Fruit fly (Drosophila melanogaster): ENCODE measurements around the gene CG12111.

DNA sequence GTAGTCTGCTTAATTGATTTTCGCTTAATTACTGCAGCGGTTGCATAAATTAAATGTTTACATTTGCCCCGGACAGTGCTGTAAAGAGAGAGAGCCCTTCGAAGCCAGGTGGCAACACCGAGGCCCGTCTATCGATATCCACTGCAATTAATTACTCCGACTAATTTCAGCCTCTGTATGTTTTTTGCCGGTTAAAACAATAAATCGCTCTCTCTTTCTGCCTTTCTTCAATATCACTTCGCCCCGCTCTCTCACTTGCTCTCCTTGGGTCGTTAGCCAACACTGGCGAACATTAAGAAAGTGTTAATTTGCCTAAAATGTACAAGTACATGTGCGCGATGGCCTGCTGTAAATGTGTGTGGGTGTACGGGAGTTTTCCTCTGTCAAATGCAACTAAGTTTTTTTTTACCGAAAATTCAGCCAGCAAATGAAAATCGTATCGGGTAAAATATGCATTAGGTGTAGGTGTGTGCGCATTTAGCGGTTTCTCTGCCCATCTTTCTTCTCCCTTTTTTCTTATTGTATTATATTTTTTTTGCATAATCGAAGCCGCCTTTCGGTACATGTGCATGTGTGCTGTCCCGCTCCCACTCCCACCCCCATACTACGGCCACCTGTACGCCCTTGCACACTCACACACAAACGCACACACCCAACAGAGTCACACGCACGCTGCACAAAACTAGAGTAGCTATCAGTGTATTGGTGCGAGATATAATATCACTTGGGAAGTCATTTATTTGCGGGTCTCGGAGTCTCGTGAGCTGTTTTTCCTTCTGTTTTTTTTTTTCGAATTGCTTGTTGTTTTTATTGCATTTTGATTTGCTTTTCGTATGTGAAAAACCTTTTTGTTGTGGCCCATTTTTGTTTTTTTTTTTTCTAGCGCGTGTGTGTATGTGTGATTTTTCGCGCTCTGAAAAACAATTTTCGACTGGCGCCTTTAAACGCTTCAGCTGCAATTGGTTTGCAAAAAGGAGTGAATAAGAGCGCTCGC is 9.0 kb downstream of the CG12111 start:
- TF ChIP-seq bab1 (GFP tag; optimal IDR thresholded peaks at IDR 0.05) (no peak), CG11617 (GFP tag; optimal IDR thresholded peaks at IDR 0.05) (peak; percentile 0), kay (GFP tag; ENCODE audit: borderline replicate concordance) (no peak), CG33017 (tag; optimal IDR thresholded peaks at IDR 0.05) (peak; percentile 9), CG12768 (GFP tag; optimal IDR thresholded peaks at IDR 0.05) (peak; percentile 59), CG5204 (GFP tag; optimal IDR thresholded peaks at IDR 0.05) (no peak), CG7101 (tag; optimal IDR thresholded peaks at IDR 0.05) (peak; percentile 74)

All from whole organism, adult.